Fruit fly (Drosophila melanogaster) whole organism, embryonic: ENCODE data around the gene Bx42.

Source experiments
- Aef1 ChIP-seq: fragments of 200-800 bp; sonication (Bioruptor generic); IDR thresholded peaks from 3 replicates; pipeline ENCODE4 v1.3.6; 2022; ENCODE audit warnings: missing biosample characterization, missing genetic modification characterization
- Atf3 ChIP-seq: fragments of 200-800 bp; sonication (Bioruptor generic); optimal IDR thresholded peaks from 3 replicates; lab custom pipeline; 2016; ENCODE audit warnings: missing biosample characterization, missing genetic modification characterization
- BtbVII ChIP-seq: fragments of 200-800 bp; sonication (Bioruptor generic); optimal IDR thresholded peaks from 3 replicates; lab custom pipeline; 2017; ENCODE audit warnings: missing biosample characterization, mild to moderate bottlenecking, missing genetic modification characterization
- Bteb2 ChIP-seq: fragments of 200-800 bp; sonication (Bioruptor generic); optimal IDR thresholded peaks from 2 replicates; lab custom pipeline; 2016; ENCODE audit warnings: missing biosample characterization, missing genetic modification characterization
- CG10431 ChIP-seq: fragments of 200-800 bp; sonication (Bioruptor generic); optimal IDR thresholded peaks from 3 replicates; lab custom pipeline; 2018; ENCODE audit warnings: missing biosample characterization, mild to moderate bottlenecking, missing genetic modification characterization
- CG10979 ChIP-seq: fragments of 200-800 bp; sonication (Bioruptor generic); optimal IDR thresholded peaks from 2 replicates; lab custom pipeline; 2018; ENCODE audit warnings: missing biosample characterization, mild to moderate bottlenecking, missing genetic modification characterization, moderate library complexity
- CG11504 ChIP-seq: fragments of 200-800 bp; sonication (Bioruptor generic); optimal IDR thresholded peaks from 3 replicates; lab custom pipeline; 2019; ENCODE audit warnings: missing biosample characterization, mild to moderate bottlenecking, missing genetic modification characterization, moderate library complexity
- CG11695 ChIP-seq: fragments of 200-800 bp; sonication (Bioruptor generic); IDR thresholded peaks from 3 replicates; pipeline ENCODE4 v1.3.6; 2022; ENCODE audit warnings: missing biosample characterization, missing genetic modification characterization
- CG11696 ChIP-seq: fragments of 200-800 bp; sonication (Bioruptor generic); IDR thresholded peaks from 2 replicates; pipeline ENCODE4 v1.3.6; 2022; ENCODE audit warnings: missing biosample characterization, missing genetic modification characterization
- CG12104 ChIP-seq: fragments of 200-800 bp; sonication (Bioruptor generic); optimal IDR thresholded peaks from 3 replicates; lab custom pipeline; 2016; ENCODE audit warnings: missing biosample characterization, missing genetic modification characterization
- CG12155 ChIP-seq: fragments of 200-800 bp; sonication (Bioruptor generic); optimal IDR thresholded peaks from 3 replicates; lab custom pipeline; 2016; ENCODE audit warnings: missing biosample characterization, missing genetic modification characterization
- CG12219 ChIP-seq: fragments of 200-800 bp; sonication (Bioruptor generic); optimal IDR thresholded peaks from 3 replicates; lab custom pipeline; 2018; ENCODE audit warnings: missing biosample characterization, mild to moderate bottlenecking, missing genetic modification characterization
- CG13296 ChIP-seq: fragments of 200-800 bp; sonication (Bioruptor generic); optimal IDR thresholded peaks from 3 replicates; lab custom pipeline; 2018; ENCODE audit warnings: missing biosample characterization, mild to moderate bottlenecking, missing genetic modification characterization
- CG1647 ChIP-seq: fragments of 200-800 bp; sonication (Bioruptor generic); optimal IDR thresholded peaks from 3 replicates; lab custom pipeline; 2016; ENCODE audit warnings: missing biosample characterization, missing genetic modification characterization
- CG32772 ChIP-seq: fragments of 200-800 bp; sonication (Bioruptor generic); IDR thresholded peaks from 2 replicates; pipeline ENCODE4 v1.3.6; 2022; ENCODE audit warnings: missing biosample characterization, missing genetic modification characterization
- CG3847 ChIP-seq: fragments of 200-800 bp; sonication (Bioruptor generic); IDR thresholded peaks from 2 replicates; pipeline ENCODE4 v1.3.6; 2022; ENCODE audit warnings: missing biosample characterization, missing genetic modification characterization
- CG7556 ChIP-seq: fragments of 200-800 bp; sonication (Bioruptor generic); optimal IDR thresholded peaks from 2 replicates; lab custom pipeline; 2017; ENCODE audit warnings: missing biosample characterization, mild to moderate bottlenecking, missing genetic modification characterization
- CG8359 ChIP-seq: fragments of 200-800 bp; sonication (Bioruptor generic); optimal IDR thresholded peaks from 2 replicates; lab custom pipeline; 2017; ENCODE audit warnings: missing biosample characterization, mild to moderate bottlenecking, missing genetic modification characterization, borderline replicate concordance
- CG8944 ChIP-seq: fragments of 200-800 bp; sonication (Bioruptor generic); optimal IDR thresholded peaks from 3 replicates; lab custom pipeline; 2016; ENCODE audit warnings: missing biosample characterization, missing genetic modification characterization
- CG9727 ChIP-seq: fragments of 200-800 bp; sonication (Bioruptor generic); optimal IDR thresholded peaks from 3 replicates; lab custom pipeline; 2017; ENCODE audit warnings: missing biosample characterization, mild to moderate bottlenecking, missing genetic modification characterization
- CTCF ChIP-seq: fragments of 200-800 bp; sonication (Bioruptor generic); optimal IDR thresholded peaks from 2 replicates; lab custom pipeline; 2017; ENCODE audit warnings: missing biosample characterization, mild to moderate bottlenecking, missing genetic modification characterization, moderate library complexity
- Camta ChIP-seq: fragments of 200-800 bp; sonication (Bioruptor generic); optimal IDR thresholded peaks from 2 replicates; lab custom pipeline; 2016; ENCODE audit warnings: missing biosample characterization, missing genetic modification characterization
- CoRest ChIP-seq: fragments of 200-800 bp; sonication (Bioruptor generic); optimal IDR thresholded peaks from 3 replicates; lab custom pipeline; 2018; ENCODE audit warnings: missing biosample characterization, mild to moderate bottlenecking, missing genetic modification characterization, moderate library complexity
- Dad ChIP-seq: fragments of 200-800 bp; sonication (Bioruptor generic); optimal IDR thresholded peaks from 3 replicates; lab custom pipeline; 2016; ENCODE audit warnings: missing biosample characterization, missing genetic modification characterization
- Eip74EF ChIP-seq, 2 experiments: fragments of 200-800 bp in 1 of 2; fragments of >200 bp in 1 of 2; sonication (Bioruptor generic) in 1 of 2; optimal IDR thresholded peaks; 2 replicates each; lab custom pipeline; 2017 to 2019; ENCODE audit warnings: missing biosample characterization in 2 of 2, missing genetic modification characterization in 2 of 2, mild to moderate bottlenecking in 1 of 2, moderate library complexity in 1 of 2
- Hmr ChIP-seq: fragments of 200-800 bp; sonication (Bioruptor generic); optimal IDR thresholded peaks from 3 replicates; lab custom pipeline; 2017; ENCODE audit warnings: mild to moderate bottlenecking, missing biosample characterization, missing genetic modification reagents, missing genetic modification characterization
- Hr78 ChIP-seq, 2 experiments: fragments of 200-800 bp in 1 of 2; fragments of >200 bp in 1 of 2; sonication (Bioruptor generic) in 1 of 2; optimal IDR thresholded peaks; 2 replicates each; lab custom pipeline; 2017 to 2019; ENCODE audit warnings: missing biosample characterization in 2 of 2, missing genetic modification characterization in 2 of 2, mild to moderate bottlenecking in 1 of 2, moderate library complexity in 1 of 2
- Pdp1 ChIP-seq, 2 experiments: fragments of 200-800 bp; sonication (Bioruptor generic); optimal IDR thresholded peaks; 3 replicates each; lab custom pipeline; 2016; ENCODE audit warnings: missing biosample characterization in 2 of 2, missing genetic modification characterization in 2 of 2, mild to moderate bottlenecking in 1 of 2, moderate library complexity in 1 of 2
- Rfx ChIP-seq: fragments of 200-800 bp; sonication (Bioruptor generic); IDR thresholded peaks from 2 replicates; pipeline ENCODE4 v1.3.6; 2022; ENCODE audit warnings: missing biosample characterization, missing genetic modification characterization
- Sox100B ChIP-seq: fragments of 200-800 bp; sonication (Bioruptor generic); optimal IDR thresholded peaks from 3 replicates; lab custom pipeline; 2018; ENCODE audit warnings: missing biosample characterization, mild to moderate bottlenecking, missing genetic modification characterization
- bcd ChIP-seq: fragments of 200-800 bp; sonication (Bioruptor generic); optimal IDR thresholded peaks from 2 replicates; lab custom pipeline; 2017; ENCODE audit warnings: missing biosample characterization, mild to moderate bottlenecking, missing genetic modification characterization
- bsh ChIP-seq, 2 experiments: fragments of 200-800 bp; sonication (Bioruptor generic); optimal IDR thresholded peaks; 2 replicates each; lab custom pipeline; 2017 to 2018; ENCODE audit warnings: mild to moderate bottlenecking in 2 of 2, missing biosample characterization in 2 of 2, missing genetic modification characterization in 2 of 2, moderate library complexity in 1 of 2
- btn ChIP-seq: fragments of 200-800 bp; sonication (Bioruptor generic); optimal IDR thresholded peaks from 2 replicates; lab custom pipeline; 2016; ENCODE audit warnings: missing biosample characterization, missing genetic modification characterization
- caup ChIP-seq: fragments of 200-800 bp; sonication (Bioruptor generic); optimal IDR thresholded peaks from 3 replicates; lab custom pipeline; 2017; ENCODE audit warnings: missing biosample characterization, mild to moderate bottlenecking, missing genetic modification characterization, moderate library complexity; ENCODE audit not compliant: severe bottlenecking
- cwo ChIP-seq: fragments of 200-800 bp; sonication (Bioruptor generic); optimal IDR thresholded peaks from 3 replicates; lab custom pipeline; 2017; ENCODE audit warnings: missing biosample characterization, missing genetic modification characterization, mild to moderate bottlenecking, moderate library complexity, missing genetic modification reagents
- dan ChIP-seq: fragments of 200-800 bp; sonication (Bioruptor generic); IDR thresholded peaks from 2 replicates; pipeline ENCODE4 v1.3.6; 2022; ENCODE audit warnings: missing biosample characterization, missing genetic modification characterization
- dati ChIP-seq: fragments of 200-800 bp; sonication (Bioruptor generic); IDR thresholded peaks from 2 replicates; pipeline ENCODE4 v1.3.6; 2022; ENCODE audit warnings: missing biosample characterization, missing genetic modification characterization
- dmrt11E ChIP-seq: fragments of 200-800 bp; sonication (Bioruptor generic); optimal IDR thresholded peaks from 3 replicates; lab custom pipeline; 2018; ENCODE audit warnings: missing biosample characterization, mild to moderate bottlenecking, missing genetic modification characterization, moderate library complexity
- dysf ChIP-seq: fragments of 200-800 bp; sonication (Bioruptor generic); IDR thresholded peaks from 3 replicates; pipeline ENCODE4 v1.3.6; 2022; ENCODE audit warnings: missing biosample characterization, missing genetic modification characterization
- hkb ChIP-seq, 2 experiments: fragments of 200-800 bp in 1 of 2; fragments of >200 bp in 1 of 2; sonication (Bioruptor generic) in 1 of 2; IDR thresholded peaks in 1 of 2; optimal IDR thresholded peaks in 1 of 2; 2 replicates each; pipeline versions ENCODE4 v1.3.6 to Lab custom; 2017 to 2022; ENCODE audit warnings: missing biosample characterization in 1 of 2, missing genetic modification characterization in 1 of 2
- jing ChIP-seq: fragments of 200-800 bp; sonication (Bioruptor generic); optimal IDR thresholded peaks from 2 replicates; lab custom pipeline; 2018; ENCODE audit warnings: missing biosample characterization, mild to moderate bottlenecking, missing genetic modification characterization
- ken ChIP-seq: fragments of 200-800 bp; sonication (Bioruptor generic); IDR thresholded peaks from 3 replicates; pipeline ENCODE4 v1.3.6; 2022; ENCODE audit warnings: missing biosample characterization, missing genetic modification characterization
- lilli ChIP-seq: fragments of 200-800 bp; sonication (Bioruptor generic); optimal IDR thresholded peaks from 3 replicates; lab custom pipeline; 2016; ENCODE audit warnings: missing biosample characterization, missing genetic modification characterization
- pan ChIP-seq, 4 experiments: fragments of >200 bp in 3 of 4; fragments of 200-800 bp in 1 of 4; sonication (Bioruptor generic) in 1 of 4; optimal IDR thresholded peaks in 3 of 4; IDR thresholded peaks in 1 of 4; 2 replicates each; pipeline versions ENCODE4 v1.3.6 to Lab custom; 2017 to 2022; ENCODE audit warnings: missing biosample characterization in 2 of 4, missing genetic modification characterization in 2 of 4, mixed read lengths in 1 of 4
- pho ChIP-seq: fragments of 200-800 bp; sonication (Bioruptor generic); optimal IDR thresholded peaks from 2 replicates; lab custom pipeline; 2016; ENCODE audit warnings: missing biosample characterization, missing genetic modification characterization
- slp2 ChIP-seq: fragments of 200-800 bp; sonication (Bioruptor generic); optimal IDR thresholded peaks from 2 replicates; lab custom pipeline; 2016; ENCODE audit warnings: missing biosample characterization, missing genetic modification characterization
- ttk ChIP-seq: fragments of 200-800 bp; sonication (Bioruptor generic); IDR thresholded peaks from 2 replicates; pipeline ENCODE4 v2.1.2; 2022; ENCODE audit warnings: missing biosample characterization, missing genetic modification characterization
- zen ChIP-seq: fragments of 200-800 bp; sonication (Bioruptor generic); optimal IDR thresholded peaks from 3 replicates; lab custom pipeline; 2018; ENCODE audit warnings: missing biosample characterization, mild to moderate bottlenecking, missing genetic modification characterization, moderate library complexity
- zf30C ChIP-seq: fragments of 200-800 bp; sonication (Bioruptor generic); optimal IDR thresholded peaks from 3 replicates; lab custom pipeline; 2018; ENCODE audit warnings: missing biosample characterization, mild to moderate bottlenecking, missing genetic modification characterization

Bx42 gene

dm6 chrX:9155134-9155533 lies 48.7 kb upstream of the Bx42 start (continued):
- peak; percentile 25 for TF ChIP-seq pho (GFP tag; lab: Kevin White, UChicago)
- TF ChIP-seq btn = no peak
- TF ChIP-seq Sox100B (GFP tag; lab: Kevin White, UChicago) = peak; percentile 71
- peak; percentile 64 for TF ChIP-seq dmrt11E (tag; lab: Kevin White, UChicago)
- peak; percentile 40; the same call in 1 of the 3 replicates for TF ChIP-seq Aef1 (GFP tag; lab: Robert Waterston, UW)
- peak; percentile 38 for TF ChIP-seq Camta
- peak; percentile 44 for TF ChIP-seq Bteb2 (GFP tag; lab: Kevin White, UChicago)
- peak; percentile 91 for TF ChIP-seq zf30C
- TF ChIP-seq zen (tag; lab: Kevin White, UChicago) = peak; percentile 42
- peak; percentile 51 for TF ChIP-seq bcd (GFP tag; lab: Kevin White, UChicago)
- TF ChIP-seq Rfx (GFP tag; lab: Robert Waterston, UW) = peak; percentile 37; the same call in 1 of the 2 replicates
- TF ChIP-seq ken (GFP tag; lab: Robert Waterston, UW) = 0 out of 3 replicates have a peak, but pooled peaks have one; percentile 8
- no peak for TF ChIP-seq hkb (optimal IDR thresholded peaks at IDR 0.05; lab: Kevin White, UChicago)
- TF ChIP-seq hkb (GFP tag; IDR thresholded peaks at IDR 0.05; lab: Robert Waterston, UW) = peak; percentile 61
- TF ChIP-seq CG10431 (GFP tag; lab: Kevin White, UChicago) = peak; percentile 15
- peak; percentile 41 for TF ChIP-seq CG12219 (GFP tag; lab: Kevin White, UChicago)
- peak in 1 of 2 experiments; percentile 24 for TF ChIP-seq Pdp1 (GFP tag; optimal IDR thresholded peaks at IDR 0.05; lab: Kevin White, UChicago)
- TF ChIP-seq cwo = peak; percentile 50
- TF ChIP-seq BtbVII (GFP tag; lab: Kevin White, UChicago) = peak; percentile 31
- peak; percentile 52 for TF ChIP-seq CG3847
- TF ChIP-seq CoRest = peak; percentile 58
- peak; percentile 27 for TF ChIP-seq Dad (GFP tag; lab: Kevin White, UChicago)
- TF ChIP-seq CG9727 (GFP tag; lab: Kevin White, UChicago) = peak; percentile 74
- TF ChIP-seq CG11696 (GFP tag; lab: Robert Waterston, UW) = no peak
- peak; percentile 78 for TF ChIP-seq CG10979
- peak; percentile 32 for TF ChIP-seq slp2 (GFP tag; lab: Kevin White, UChicago)
- no peak for TF ChIP-seq dati (GFP tag; lab: Robert Waterston, UW)
- TF ChIP-seq CG11695 (GFP tag; lab: Robert Waterston, UW) = no peak
- TF ChIP-seq dysf (GFP tag; lab: Robert Waterston, UW) = peak; percentile 55
- TF ChIP-seq CG12155 (GFP tag; lab: Kevin White, UChicago) = peak; percentile 52
- peak in 1 of 2 experiments; percentile 17 for TF ChIP-seq Eip74EF (GFP tag; optimal IDR thresholded peaks at IDR 0.05; lab: Kevin White, UChicago)
- peak in 1 of 2 experiments; percentile 3 for TF ChIP-seq Hr78 (GFP tag; optimal IDR thresholded peaks at IDR 0.05; lab: Kevin White, UChicago)
- no peak for TF ChIP-seq Atf3 (GFP tag; lab: Kevin White, UChicago)
- TF ChIP-seq caup (GFP tag; lab: Kevin White, UChicago) = peak; percentile 44
- TF ChIP-seq CG8944 (GFP tag; lab: Kevin White, UChicago) = no peak
- peak; percentile 62 for TF ChIP-seq CG13296
- peak; percentile 59 to 76 for TF ChIP-seq bsh (GFP tag; optimal IDR thresholded peaks at IDR 0.05; lab: Kevin White, UChicago)
- no peak for TF ChIP-seq pan (optimal IDR thresholded peaks at IDR 0.05; lab: Kevin White, UChicago)
- TF ChIP-seq pan (GFP tag; optimal IDR thresholded peaks at IDR 0.05 in 1 of 2, IDR thresholded peaks at IDR 0.05 in 1 of 2) = peak in 1 of 2 experiments; percentile 64
- TF ChIP-seq CTCF (GFP tag; lab: Kevin White, UChicago) = no peak
- peak; percentile 59 for TF ChIP-seq CG12104 (GFP tag; lab: Kevin White, UChicago)
- TF ChIP-seq jing (GFP tag; lab: Kevin White, UChicago) = no peak
- TF ChIP-seq CG32772 (GFP tag; lab: Robert Waterston, UW) = 0 out of 2 replicates have a peak, but pooled peaks have one; percentile 21
- TF ChIP-seq ttk (GFP tag; lab: Robert Waterston, UW) = no peak; the same call in 1 of the 2 replicates
- TF ChIP-seq CG8359 (GFP tag; lab: Kevin White, UChicago) = peak; percentile 25
- peak; percentile 72 for TF ChIP-seq CG11504 (tag; lab: Kevin White, UChicago)
- peak; percentile 41 for TF ChIP-seq CG1647 (GFP tag; lab: Kevin White, UChicago)
- TF ChIP-seq lilli (GFP tag; lab: Kevin White, UChicago) = peak; percentile 53
- peak; percentile 61 for TF ChIP-seq CG7556
- TF ChIP-seq dan (GFP tag; lab: Robert Waterston, UW) = no peak
- TF ChIP-seq Hmr (GFP tag; lab: Kevin White, UChicago) = peak; percentile 56
